Fruit fly (Drosophila melanogaster): ENCODE measurements around the gene Tektin-C.

Gene Tektin-C

DNA sequence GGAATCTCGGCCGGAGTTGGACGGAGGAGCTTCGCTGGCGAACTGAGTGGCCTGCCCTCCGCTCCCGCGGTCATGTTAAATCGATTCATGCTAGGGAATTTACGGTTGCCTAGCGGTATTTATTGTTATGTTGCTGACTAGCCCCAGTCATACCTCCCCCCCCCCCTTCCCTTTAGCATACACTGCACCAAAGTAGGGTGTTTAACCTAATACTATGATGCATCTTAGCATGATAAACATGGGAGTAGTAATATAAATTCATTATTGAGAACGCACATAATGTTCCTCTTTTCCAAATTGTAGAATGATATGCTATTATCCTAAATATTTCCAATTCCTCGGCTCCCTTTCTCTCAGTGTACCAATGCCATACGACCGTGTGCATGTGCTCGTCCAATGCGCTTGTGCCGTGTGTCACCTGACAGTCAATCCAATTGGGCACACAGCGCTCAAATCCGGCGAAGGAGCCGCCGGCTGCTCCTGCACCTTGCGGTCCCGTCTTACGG, at the start of gene Tektin-C:
Gene Tektin-C (minus strand): TSS at position 51 of the 506 bp plus-strand sequence.
- TF ChIP-seq Xbp1 (GFP tag; optimal IDR thresholded peaks at IDR 0.05) (peak; percentile 9), tgo (GFP tag; IDR thresholded peaks at IDR 0.05) (0 out of 3 replicates have a peak, but pooled peaks have one; percentile 27), CG10366 (GFP tag; IDR thresholded peaks at IDR 0.05) (peak; percentile 17; the same call in 1 of the 2 replicates), Xrp1 (GFP tag; IDR thresholded peaks at IDR 0.05) (peak; percentile 57; the same call in 1 of the 2 replicates), slbo (GFP tag; IDR thresholded peaks at IDR 0.05) (0 out of 2 replicates have a peak, but pooled peaks have one; percentile 27), grau (tag; optimal IDR thresholded peaks at IDR 0.05) (no peak), sens (GFP tag) (peak; percentile 48), pnt (GFP tag; optimal IDR thresholded peaks at IDR 0.05) (no peak), bsh (GFP tag; optimal IDR thresholded peaks at IDR 0.05) (peak in 1 of 2 experiments; percentile 19), CG4404 (GFP tag; IDR thresholded peaks at IDR 0.05) (peak; percentile 34; the same call in 1 of the 2 replicates), nom (GFP tag; optimal IDR thresholded peaks at IDR 0.05) (no peak), dysf (GFP tag; IDR thresholded peaks at IDR 0.05) (peak; percentile 45; the same call in 1 of the 3 replicates), sens-2 (GFP tag; IDR thresholded peaks at IDR 0.05) (no peak), CG9797 (GFP tag; optimal IDR thresholded peaks at IDR 0.05) (no peak), H15 (GFP tag; IDR thresholded peaks at IDR 0.05) (peak; percentile 51; the same call in 1 of the 3 replicates), nmo (GFP tag; optimal IDR thresholded peaks at IDR 0.05) (peak; percentile 11), pan (optimal IDR thresholded peaks at IDR 0.05) (no peak), pan (GFP tag; optimal IDR thresholded peaks at IDR 0.05 in 1 of 2, IDR thresholded peaks at IDR 0.05 in 1 of 2) (peak in 1 of 2 experiments; percentile 7), CG14441 (GFP tag; IDR thresholded peaks at IDR 0.05) (no peak), Ptx1 (GFP tag; IDR thresholded peaks at IDR 0.05) (0 out of 2 replicates have a peak, but pooled peaks have one; percentile 5), Lim3 (GFP tag; IDR thresholded peaks at IDR 0.05) (no peak), CG32772 (GFP tag; IDR thresholded peaks at IDR 0.05) (no peak), Gug (GFP tag; IDR thresholded peaks at IDR 0.05) (0 out of 4 replicates have a peak, but pooled peaks have one; percentile 26), CG11560 (tag; IDR thresholded peaks at IDR 0.05) (0 out of 3 replicates have a peak, but pooled peaks have one; percentile 23), vvl (GFP tag; IDR thresholded peaks at IDR 0.05) (no peak), CG16779 (GFP tag; IDR thresholded peaks at IDR 0.05) (0 out of 2 replicates have a peak, but pooled peaks have one; percentile 6), CG32532 (GFP tag; IDR thresholded peaks at IDR 0.05) (no peak), fd102C (GFP tag; optimal IDR thresholded peaks at IDR 0.05) (no peak), crp (GFP tag; optimal IDR thresholded peaks at IDR 0.05) (no peak), chif (GFP tag; optimal IDR thresholded peaks at IDR 0.05) (peak in 1 of 2 experiments; percentile 15), zen (tag; optimal IDR thresholded peaks at IDR 0.05) (no peak), CG17328 (GFP tag; IDR thresholded peaks at IDR 0.05) (peak; percentile 62), lmd (GFP tag; IDR thresholded peaks at IDR 0.05) (peak; percentile 43), CG10209 (GFP tag; optimal IDR thresholded peaks at IDR 0.05) (peak; percentile 8), CG17361 (GFP tag; IDR thresholded peaks at IDR 0.05) (0 out of 3 replicates have a peak, but pooled peaks have one; percentile 8), CG14050 (GFP tag; IDR thresholded peaks at IDR 0.05) (peak; percentile 10; the same call in 1 of the 3 replicates), sim (GFP tag; IDR thresholded peaks at IDR 0.05) (no peak), ci (GFP tag; IDR thresholded peaks at IDR 0.05) (peak; percentile 70; the same call in 2 of the 3 replicates), prd (optimal IDR thresholded peaks at IDR 0.05) (no peak), prd (GFP tag; IDR thresholded peaks at IDR 0.05) (peak; percentile 57; the same call in 2 of the 3 replicates), Hey (tag; optimal IDR thresholded peaks at IDR 0.05) (no peak), p53 (GFP tag; optimal IDR thresholded peaks at IDR 0.05) (no peak), sisA (GFP tag; IDR thresholded peaks at IDR 0.05) (peak; percentile 15; the same call in 1 of the 2 replicates), Nf-YB (GFP tag; optimal IDR thresholded peaks at IDR 0.05) (no peak), Antp (GFP tag; optimal IDR thresholded peaks at IDR 0.05) (peak; percentile 2), Oli (tag; optimal IDR thresholded peaks at IDR 0.05) (no peak), Med (GFP tag) (peak; percentile 80), zfh1 (GFP tag; IDR thresholded peaks at IDR 0.05) (0 out of 3 replicates have a peak, but pooled peaks have one; percentile 25), yki (optimal IDR thresholded peaks at IDR 0.05) (no peak), Oaz (GFP tag; IDR thresholded peaks at IDR 0.05) (no peak), ase (GFP tag; IDR thresholded peaks at IDR 0.05) (0 out of 3 replicates have a peak, but pooled peaks have one; percentile 46)

Measured in whole organism, embryonic.